In the genomic region with DNA sequence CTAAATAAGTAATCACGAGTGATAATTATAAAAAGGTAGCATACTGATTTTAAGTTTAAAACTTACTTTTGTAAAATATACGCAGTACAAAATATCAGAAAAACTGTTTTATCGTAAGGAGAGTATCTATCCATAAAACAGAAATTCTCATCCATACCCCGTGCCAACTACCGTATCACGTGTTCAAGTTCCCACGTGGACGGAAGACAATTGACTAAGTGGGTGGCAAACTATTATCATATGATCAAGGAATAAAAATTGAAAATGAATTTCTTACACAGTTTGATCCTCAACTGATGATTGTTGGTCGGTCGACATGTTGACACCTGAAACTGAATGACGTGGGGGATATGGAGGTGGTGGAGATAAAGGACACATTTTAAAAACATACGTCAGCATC, we compare ENCODE assay signal across 5 worm cellular contexts.
TF ChIP-seq lines count a peak whose summit lies in the region.

Gene pmt-1 (minus strand): TSS at position 332 of the 400 bp plus-strand sequence.

TF ChIP-seq in whole organism, L1 larva, 84 proteins besides CTCF, POLR2A, EP300 and RAD21 (continues in another document):
- TF ChIP-seq F16B12.6 (tag; optimal IDR thresholded peaks at IDR 0.05; lab: Kevin White, UChicago) = no peak
- peak; percentile 31 for TF ChIP-seq mep-1 (tag; optimal IDR thresholded peaks at IDR 0.05; lab: Kevin White, UChicago)
- TF ChIP-seq ces-1 (GFP tag; optimal IDR thresholded peaks at IDR 0.05; lab: Kevin White, UChicago) = no peak
- TF ChIP-seq lin-15B (tag; optimal IDR thresholded peaks at IDR 0.05; lab: Kevin White, UChicago) = no peak
- no peak for TF ChIP-seq mab-9 (GFP tag; IDR thresholded peaks at IDR 0.05; lab: Robert Waterston, UW)
- TF ChIP-seq lir-3 (tag; optimal IDR thresholded peaks at IDR 0.05; lab: Kevin White, UChicago; ENCODE audit: poor library complexity) = no peak
- no peak for TF ChIP-seq unc-62 (GFP tag; optimal IDR thresholded peaks at IDR 0.05; lab: Kevin White, UChicago)
- peak; percentile 44 for TF ChIP-seq lin-14 (GFP tag; optimal IDR thresholded peaks at IDR 0.05; lab: Kevin White, UChicago)
- no peak for TF ChIP-seq nhr-11 (tag; optimal IDR thresholded peaks at IDR 0.05; lab: Kevin White, UChicago)
- no peak for TF ChIP-seq fkh-8 (tag; optimal IDR thresholded peaks at IDR 0.05; lab: Kevin White, UChicago)
- no peak for TF ChIP-seq fos-1 (tag; optimal IDR thresholded peaks at IDR 0.05; lab: Kevin White, UChicago)
- no peak for TF ChIP-seq unc-98 (GFP tag; IDR thresholded peaks at IDR 0.05; lab: Robert Waterston, UW)
- no peak for TF ChIP-seq nhr-84 (tag; optimal IDR thresholded peaks at IDR 0.05; lab: Kevin White, UChicago)
- TF ChIP-seq Y116A8C.19 (tag; optimal IDR thresholded peaks at IDR 0.05; lab: Kevin White, UChicago; ENCODE audit: borderline replicate concordance) = no peak
- TF ChIP-seq unc-86 (tag; optimal IDR thresholded peaks at IDR 0.05; lab: Kevin White, UChicago) = no peak
- no peak for TF ChIP-seq hlh-4 (tag; optimal IDR thresholded peaks at IDR 0.05; lab: Kevin White, UChicago)
- no peak for TF ChIP-seq dsc-1 (tag; optimal IDR thresholded peaks at IDR 0.05; lab: Kevin White, UChicago)
- no peak for TF ChIP-seq unc-30 (tag; optimal IDR thresholded peaks at IDR 0.05; lab: Kevin White, UChicago)

TF ChIP-seq in whole organism, L2 larva, 48 proteins besides CTCF, POLR2A, EP300 and RAD21 (continues in another document):
- TF ChIP-seq nhr-11 (tag; optimal IDR thresholded peaks at IDR 0.05; lab: Kevin White, UChicago) (no peak), elt-3 (tag; optimal IDR thresholded peaks at IDR 0.05; lab: Kevin White, UChicago) (no peak), gmeb-1 (tag; optimal IDR thresholded peaks at IDR 0.05; lab: Kevin White, UChicago) (peak; percentile 43), Y55F3AM.14 (GFP tag; optimal IDR thresholded peaks at IDR 0.05; lab: Kevin White, UChicago) (no peak), crh-2 (tag; optimal IDR thresholded peaks at IDR 0.05; lab: Kevin White, UChicago) (peak; percentile 64), nhr-21 (tag; optimal IDR thresholded peaks at IDR 0.05; lab: Kevin White, UChicago) (peak; percentile 64), C34F6.9 (tag; optimal IDR thresholded peaks at IDR 0.05; lab: Kevin White, UChicago) (no peak), mdl-1 (tag; optimal IDR thresholded peaks at IDR 0.05; lab: Kevin White, UChicago) (peak in 1 of 2 experiments; percentile 33), skn-1 (tag; optimal IDR thresholded peaks at IDR 0.05; lab: Kevin White, UChicago) (no peak), sma-9 (GFP tag; optimal IDR thresholded peaks at IDR 0.05; lab: Kevin White, UChicago) (peak; percentile 78), sma-9 (tag; optimal IDR thresholded peaks at IDR 0.05; lab: Kevin White, UChicago) (no peak), lin-13 (GFP tag; optimal IDR thresholded peaks at IDR 0.05; lab: Kevin White, UChicago) (no peak), nhr-237 (tag; optimal IDR thresholded peaks at IDR 0.05; lab: Kevin White, UChicago) (no peak), unc-55 (GFP tag; optimal IDR thresholded peaks at IDR 0.05; lab: Kevin White, UChicago) (no peak), lsy-2 (tag; optimal IDR thresholded peaks at IDR 0.05; lab: Kevin White, UChicago) (no peak), ztf-4 (tag; optimal IDR thresholded peaks at IDR 0.05; lab: Kevin White, UChicago) (no peak), ceh-82 (tag; optimal IDR thresholded peaks at IDR 0.05; lab: Kevin White, UChicago) (no peak), nhr-6 (tag; optimal IDR thresholded peaks at IDR 0.05; lab: Kevin White, UChicago) (no peak), F13H6.1 (tag; optimal IDR thresholded peaks at IDR 0.05; lab: Kevin White, UChicago) (no peak)

TF ChIP-seq in whole organism, L3 larva, 47 proteins besides CTCF, POLR2A, EP300 and RAD21:
- TF ChIP-seq egl-5 (tag; optimal IDR thresholded peaks at IDR 0.05; lab: Kevin White, UChicago) (no peak), nhr-43 (tag; optimal IDR thresholded peaks at IDR 0.05; lab: Kevin White, UChicago; ENCODE audit: poor library complexity, severe bottlenecking) (peak; percentile 71), nhr-23 (tag; optimal IDR thresholded peaks at IDR 0.05; lab: Kevin White, UChicago) (peak; percentile 12), nfya-1 (tag; optimal IDR thresholded peaks at IDR 0.05; lab: Kevin White, UChicago; ENCODE audit: insufficient read depth) (peak; percentile 11), elt-2 (tag; optimal IDR thresholded peaks at IDR 0.05; lab: Kevin White, UChicago) (peak; percentile 78), pqm-1 (tag; optimal IDR thresholded peaks at IDR 0.05; lab: Kevin White, UChicago) (peak; percentile 43), tbx-2 (tag; optimal IDR thresholded peaks at IDR 0.05; lab: Kevin White, UChicago) (no peak), ceh-82 (tag; optimal IDR thresholded peaks at IDR 0.05; lab: Kevin White, UChicago) (no peak), nhr-11 (tag; optimal IDR thresholded peaks at IDR 0.05; lab: Kevin White, UChicago) (no peak), nhr-237 (tag; optimal IDR thresholded peaks at IDR 0.05; lab: Kevin White, UChicago) (no peak), sea-2 (GFP tag; optimal IDR thresholded peaks at IDR 0.05; lab: Kevin White, UChicago) (no peak), lsy-12 (tag; optimal IDR thresholded peaks at IDR 0.05; lab: Kevin White, UChicago) (peak; percentile 2), jun-1 (tag; optimal IDR thresholded peaks at IDR 0.05; lab: Kevin White, UChicago) (peak; percentile 28)

TF ChIP-seq in whole organism, L4 larva, 104 proteins besides CTCF, POLR2A, EP300 and RAD21 (continues in another document):
- TF ChIP-seq snpc-4 (tag; optimal IDR thresholded peaks at IDR 0.05; lab: Kevin White, UChicago) (no peak), ces-1 (GFP tag; optimal IDR thresholded peaks at IDR 0.05; lab: Kevin White, UChicago) (no peak), T20F7.1 (GFP tag; optimal IDR thresholded peaks at IDR 0.05; lab: Kevin White, UChicago) (peak; percentile 11), arid-1 (GFP tag; conservative IDR thresholded peaks at IDR 0.05; lab: Robert Waterston, UW) (no peak), dve-1 (tag; optimal IDR thresholded peaks at IDR 0.05; lab: Kevin White, UChicago; ENCODE audit: insufficient read depth) (peak; percentile 84), F49E8.2 (tag; optimal IDR thresholded peaks at IDR 0.05; lab: Kevin White, UChicago; ENCODE audit: borderline replicate concordance) (no peak), tag-97 (GFP tag; IDR thresholded peaks at IDR 0.05; lab: Robert Waterston, UW) (no peak), mxl-3 (GFP tag; optimal IDR thresholded peaks at IDR 0.05; lab: Kevin White, UChicago) (peak; percentile 87), nhr-111 (GFP tag; optimal IDR thresholded peaks at IDR 0.05; lab: Kevin White, UChicago) (no peak), fos-1 (tag; optimal IDR thresholded peaks at IDR 0.05; lab: Kevin White, UChicago) (no peak), pha-4 (GFP tag; IDR thresholded peaks at IDR 0.05; lab: Robert Waterston, UW) (no peak), pha-4 (tag; optimal IDR thresholded peaks at IDR 0.05; lab: Kevin White, UChicago) (no peak), lin-15B (tag; optimal IDR thresholded peaks at IDR 0.05; lab: Kevin White, UChicago) (no peak), hlh-11 (tag; optimal IDR thresholded peaks at IDR 0.05; lab: Kevin White, UChicago) (peak; percentile 75), zfp-3 (GFP tag; conservative IDR thresholded peaks at IDR 0.05; lab: Robert Waterston, UW) (no peak), vab-7 (GFP tag; IDR thresholded peaks at IDR 0.05; lab: Robert Waterston, UW) (no peak), nhr-28 (tag; optimal IDR thresholded peaks at IDR 0.05; lab: Kevin White, UChicago) (peak; percentile 28), lsy-2 (tag; optimal IDR thresholded peaks at IDR 0.05; lab: Kevin White, UChicago) (peak in 1 of 2 experiments; percentile 31), mdl-1 (tag; optimal IDR thresholded peaks at IDR 0.05; lab: Kevin White, UChicago) (peak; percentile 41 to 71), ztf-7 (tag; optimal IDR thresholded peaks at IDR 0.05; lab: Kevin White, UChicago) (no peak), nhr-10 (tag; optimal IDR thresholded peaks at IDR 0.05; lab: Kevin White, UChicago) (peak; percentile 42), egl-43 (GFP tag; IDR thresholded peaks at IDR 0.05; lab: Robert Waterston, UW) (no peak)

TF ChIP-seq in whole organism, young adult, 124 proteins besides CTCF, POLR2A, EP300 and RAD21 (continues in another document):
- TF ChIP-seq ztf-6 (GFP tag; IDR thresholded peaks at IDR 0.05; lab: Robert Waterston, UW) (no peak), lin-54 (GFP tag; optimal IDR thresholded peaks at IDR 0.05; lab: Kevin White, UChicago) (no peak), somi-1 (GFP tag; optimal IDR thresholded peaks at IDR 0.05; lab: Kevin White, UChicago) (peak; percentile 49), attf-6 (GFP tag; IDR thresholded peaks at IDR 0.05; lab: Robert Waterston, UW) (no peak), sdz-38 (tag; optimal IDR thresholded peaks at IDR 0.05; lab: Kevin White, UChicago) (no peak), F10E7.11 (tag; optimal IDR thresholded peaks at IDR 0.05; lab: Kevin White, UChicago) (no peak), madf-3 (GFP tag; IDR thresholded peaks at IDR 0.05; lab: Robert Waterston, UW) (0 out of 2 replicates have a peak, but pooled peaks have one; percentile 69), chd-7 (tag; optimal IDR thresholded peaks at IDR 0.05; lab: Kevin White, UChicago) (no peak), let-607 (tag; optimal IDR thresholded peaks at IDR 0.05; lab: Kevin White, UChicago) (peak in 1 of 2 experiments; percentile 29), C17E4.6 (GFP tag; IDR thresholded peaks at IDR 0.05; lab: Robert Waterston, UW) (no peak), let-526 (GFP tag; IDR thresholded peaks at IDR 0.05; lab: Robert Waterston, UW) (0 out of 2 replicates have a peak, but pooled peaks have one; percentile 37), mcd-1 (GFP tag; IDR thresholded peaks at IDR 0.05; lab: Robert Waterston, UW) (no peak), rpc-1 (optimal IDR thresholded peaks at IDR 0.05; lab: Kevin White, UChicago) (no peak), rpc-1 (tag; optimal IDR thresholded peaks at IDR 0.05; lab: Kevin White, UChicago) (no peak), ztf-26 (tag; optimal IDR thresholded peaks at IDR 0.05; lab: Kevin White, UChicago) (peak; percentile 5), nfya-1 (tag; optimal IDR thresholded peaks at IDR 0.05; lab: Kevin White, UChicago; ENCODE audit: borderline replicate concordance, insufficient read depth) (no peak), mel-28 (tag; optimal IDR thresholded peaks at IDR 0.05; lab: Kevin White, UChicago; ENCODE audit: borderline replicate concordance) (no peak), F49E8.2 (tag; optimal IDR thresholded peaks at IDR 0.05; lab: Kevin White, UChicago; ENCODE audit: insufficient read depth) (no peak), hmg-1.2 (GFP tag; IDR thresholded peaks at IDR 0.05; lab: Robert Waterston, UW) (0 out of 2 replicates have a peak, but pooled peaks have one; percentile 11), aptf-3 (GFP tag; IDR thresholded peaks at IDR 0.05; lab: Robert Waterston, UW) (no peak), nfya-2 (GFP tag; IDR thresholded peaks at IDR 0.05; lab: Robert Waterston, UW) (no peak), atf-7 (tag; optimal IDR thresholded peaks at IDR 0.05; lab: Kevin White, UChicago) (peak; percentile 14), Y79H2A.3 (GFP tag; conservative IDR thresholded peaks at IDR 0.05; lab: Robert Waterston, UW) (no peak), B0336.3 (GFP tag; IDR thresholded peaks at IDR 0.05; lab: Robert Waterston, UW) (no peak), lin-40 (tag; optimal IDR thresholded peaks at IDR 0.05; lab: Kevin White, UChicago) (no peak)
